Fruit fly (Drosophila melanogaster) S2 (cell line): ENCODE measurements around the gene ftz-f1.

Experiments used
- CG8478 ChIP-seq: fragments of >200 bp; optimal IDR thresholded peaks from 2 replicates; lab custom pipeline; 2018
- CTCF ChIP-seq, 2 experiments: fragments of >200 bp; optimal IDR thresholded peaks; 2 replicates each; lab custom pipeline; 2018

The ftz-f1 gene

DNA sequence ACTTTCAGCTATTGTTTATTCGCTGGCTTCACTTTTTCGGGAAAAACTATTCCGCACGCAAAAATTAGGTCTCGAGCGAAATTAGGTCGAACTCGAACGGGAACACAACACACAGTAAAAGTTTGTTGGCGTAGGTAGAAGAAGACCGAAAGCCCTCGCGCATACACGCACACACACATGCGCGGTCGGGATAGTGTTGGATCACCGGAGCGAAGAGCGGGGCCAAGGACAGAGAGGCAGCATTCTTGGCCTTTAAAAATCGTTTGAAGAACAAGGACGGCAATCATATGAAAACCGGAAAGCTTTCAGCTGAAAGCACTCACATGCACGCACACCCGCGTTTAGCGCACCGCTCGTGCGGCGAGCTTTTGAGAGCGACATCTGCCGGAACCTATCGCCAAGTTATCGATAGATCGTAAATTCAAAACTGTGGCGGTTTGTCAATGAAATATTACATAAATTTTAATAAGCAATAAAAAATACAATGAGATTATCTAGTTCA lies at the start of gene ftz-f1:
Gene ftz-f1, minus strand, starts transcription at position 116 of the 502 bp plus-strand sequence.
- TF ChIP-seq CG8478 (lab: Kevin White, UChicago) (no peak), CTCF (optimal IDR thresholded peaks at IDR 0.05; lab: Kevin White, UChicago) (peak; percentile 83 to 84)

DNA sequence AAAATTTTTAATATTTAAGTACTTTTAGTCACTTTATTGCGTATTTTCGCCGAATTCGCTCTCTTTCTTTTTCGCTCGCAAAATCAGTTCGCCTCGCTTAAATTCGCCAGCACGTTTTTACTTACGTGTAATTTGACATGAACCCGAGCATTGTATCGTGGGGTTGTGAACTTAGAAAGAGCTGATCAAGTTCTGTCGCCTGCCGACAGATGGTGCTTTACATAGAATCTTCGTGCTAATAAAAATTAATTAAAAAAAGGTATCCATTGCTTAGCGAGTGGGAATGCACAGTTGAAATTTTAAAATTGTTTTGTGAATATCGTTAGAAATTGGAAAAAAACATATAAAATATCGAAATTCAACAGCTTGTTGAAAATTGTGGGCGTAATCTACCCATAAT lies 47.3 kb upstream of the ftz-f1 start:
- peak; percentile 93 to 98 for TF ChIP-seq CTCF (optimal IDR thresholded peaks at IDR 0.05; lab: Kevin White, UChicago)
- no peak for TF ChIP-seq CG8478 (lab: Kevin White, UChicago)

DNA sequence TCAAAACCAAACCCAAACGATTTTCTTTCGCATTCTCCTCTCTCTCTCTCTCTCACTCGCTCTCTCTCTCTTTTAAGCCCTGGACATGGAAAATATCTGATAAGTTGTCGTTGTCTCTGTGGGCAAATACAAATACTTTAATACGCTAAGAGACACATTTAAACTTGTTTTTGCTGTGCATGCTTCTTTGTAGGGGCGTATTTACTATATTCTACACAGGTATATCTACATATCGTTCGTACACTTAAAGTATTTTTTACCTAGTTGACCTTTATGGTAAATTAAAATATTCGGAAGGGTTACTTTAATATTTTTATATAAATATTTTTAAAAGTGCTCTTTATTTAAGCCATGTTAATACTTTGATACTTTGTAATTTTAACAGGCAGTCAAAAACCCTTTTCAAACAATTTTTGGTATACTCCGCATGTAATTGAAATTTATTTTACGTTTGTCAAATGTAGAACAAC lies 45.2 kb upstream of the ftz-f1 start:
- TF ChIP-seq CTCF (optimal IDR thresholded peaks at IDR 0.05; lab: Kevin White, UChicago) (no peak), CG8478 (lab: Kevin White, UChicago) (no peak)

DNA sequence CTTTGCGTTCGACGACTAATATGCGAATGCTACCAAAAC lies 44.9 kb upstream of the ftz-f1 start, which contains the start of gene Indy:
Gene Indy, minus strand, starts transcription at position 35 of the 39 bp plus-strand sequence.
- no peak for TF ChIP-seq CTCF (optimal IDR thresholded peaks at IDR 0.05; lab: Kevin White, UChicago)
- TF ChIP-seq CG8478 (lab: Kevin White, UChicago): no peak

DNA sequence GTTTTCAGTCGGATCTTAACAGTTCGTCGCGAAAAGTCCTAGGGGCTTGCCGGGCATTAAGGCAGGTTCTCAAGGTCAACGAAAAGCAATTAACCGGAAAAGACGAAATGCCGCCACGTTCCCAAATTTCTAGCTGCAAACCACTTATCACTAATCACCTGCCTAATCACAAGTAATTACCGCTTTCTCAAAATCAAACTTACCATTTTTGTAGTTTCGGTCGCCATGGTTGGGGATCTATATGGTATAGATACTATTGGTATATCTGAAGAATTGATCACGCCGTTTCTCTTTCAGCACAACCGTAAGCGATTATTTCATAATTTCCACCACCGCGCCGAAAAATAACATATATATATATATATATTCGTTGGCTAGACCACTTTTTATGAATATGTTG lies 44.7 kb upstream of the ftz-f1 start:
- no peak for TF ChIP-seq CTCF (optimal IDR thresholded peaks at IDR 0.05; lab: Kevin White, UChicago)

DNA sequence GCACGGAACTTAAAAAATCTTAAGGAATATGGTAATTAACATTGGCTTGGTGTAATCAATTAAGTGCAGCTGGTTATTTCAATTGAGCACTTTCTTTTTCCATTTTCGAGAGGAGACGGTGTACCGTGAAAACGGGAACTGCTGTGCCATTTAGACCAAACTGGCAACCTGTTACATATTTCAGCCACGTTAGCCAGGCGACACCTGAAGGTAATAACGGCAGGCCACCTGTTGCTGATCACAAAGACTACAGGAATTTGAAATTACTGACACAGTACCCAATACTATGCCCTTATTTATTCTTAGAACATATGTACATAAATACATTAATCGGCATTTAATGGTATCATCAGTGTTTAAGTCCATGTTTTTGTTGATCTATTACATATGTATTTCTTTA lies 41.1 kb upstream of the ftz-f1 start:
- peak; percentile 53 to 61 for TF ChIP-seq CTCF (optimal IDR thresholded peaks at IDR 0.05; lab: Kevin White, UChicago)
- TF ChIP-seq CG8478 (lab: Kevin White, UChicago): no peak

DNA sequence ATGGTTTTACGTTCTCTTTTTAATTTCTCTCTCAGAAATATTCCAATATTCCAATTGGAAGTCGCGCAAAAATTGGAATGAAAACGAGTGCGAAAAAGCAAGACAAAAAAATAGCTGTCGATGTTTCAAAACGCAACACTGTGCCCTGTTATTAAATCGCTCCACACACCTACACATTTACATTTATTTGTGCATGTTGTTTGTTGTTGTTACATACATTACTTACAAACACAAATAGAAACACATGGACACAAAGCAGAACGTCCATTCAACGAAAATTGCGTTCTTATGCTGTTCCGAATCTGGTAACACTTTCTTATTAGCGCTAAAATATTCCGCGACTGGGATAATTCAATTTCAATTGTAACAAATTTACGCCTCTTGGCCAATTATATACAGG lies 40.2 kb upstream of the ftz-f1 start:
- TF ChIP-seq CG8478 (lab: Kevin White, UChicago) (no peak), CTCF (optimal IDR thresholded peaks at IDR 0.05; lab: Kevin White, UChicago) (peak in 1 of 2 experiments; percentile 46)

DNA sequence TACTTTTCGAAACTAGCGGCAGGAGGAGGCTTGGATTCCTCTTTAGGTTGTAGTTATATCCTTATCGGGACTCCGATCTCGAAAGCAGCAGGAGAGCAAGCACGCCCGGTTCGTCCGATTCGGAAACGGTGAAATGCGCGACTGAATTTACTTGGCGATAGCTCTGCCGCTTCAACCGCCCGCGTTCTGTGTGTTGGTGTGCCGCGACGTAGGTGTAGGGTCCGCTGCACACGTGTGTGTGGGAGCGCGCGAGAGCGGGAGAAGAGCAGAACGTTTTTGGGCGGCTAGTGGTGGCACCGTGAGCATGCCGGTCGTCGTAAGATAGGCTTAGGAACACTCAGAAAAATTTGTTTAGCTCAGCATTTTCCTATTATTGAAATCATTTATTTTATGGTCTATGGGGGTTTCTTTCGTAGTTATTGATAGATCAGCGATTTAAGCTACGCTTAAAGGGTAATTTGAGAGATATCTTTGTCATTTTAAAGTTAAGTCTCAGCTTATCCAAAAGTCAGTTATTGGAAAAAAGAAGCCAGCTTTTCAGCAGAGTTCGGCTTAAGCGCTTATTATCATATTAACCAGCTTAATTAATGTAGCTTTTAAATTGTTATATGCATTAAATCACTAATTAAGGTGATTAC lies 39.4 kb upstream of the ftz-f1 start:
- TF ChIP-seq CTCF (optimal IDR thresholded peaks at IDR 0.05; lab: Kevin White, UChicago): no peak
- TF ChIP-seq CG8478 (lab: Kevin White, UChicago): no peak

DNA sequence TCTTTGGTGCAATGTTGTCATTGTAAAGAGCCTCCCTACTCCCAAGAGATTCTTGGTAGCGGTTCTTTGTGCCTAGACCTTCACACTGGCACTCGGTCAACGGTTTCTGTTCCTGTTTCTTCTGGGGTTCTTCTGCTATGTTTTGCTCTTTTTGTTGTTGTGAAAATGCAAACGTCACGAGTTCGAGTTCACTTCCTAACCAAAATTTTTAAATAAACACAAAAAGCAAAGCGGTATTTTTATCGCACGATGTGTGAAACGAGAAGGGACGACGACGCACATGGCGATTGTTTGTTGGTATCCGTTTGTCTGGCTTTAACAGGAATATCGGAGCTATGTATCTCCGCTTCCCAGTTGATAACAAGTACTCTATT lies 38.9 kb upstream of the ftz-f1 start:
- TF ChIP-seq CG8478 (lab: Kevin White, UChicago) (no peak), CTCF (optimal IDR thresholded peaks at IDR 0.05; lab: Kevin White, UChicago) (no peak)

DNA sequence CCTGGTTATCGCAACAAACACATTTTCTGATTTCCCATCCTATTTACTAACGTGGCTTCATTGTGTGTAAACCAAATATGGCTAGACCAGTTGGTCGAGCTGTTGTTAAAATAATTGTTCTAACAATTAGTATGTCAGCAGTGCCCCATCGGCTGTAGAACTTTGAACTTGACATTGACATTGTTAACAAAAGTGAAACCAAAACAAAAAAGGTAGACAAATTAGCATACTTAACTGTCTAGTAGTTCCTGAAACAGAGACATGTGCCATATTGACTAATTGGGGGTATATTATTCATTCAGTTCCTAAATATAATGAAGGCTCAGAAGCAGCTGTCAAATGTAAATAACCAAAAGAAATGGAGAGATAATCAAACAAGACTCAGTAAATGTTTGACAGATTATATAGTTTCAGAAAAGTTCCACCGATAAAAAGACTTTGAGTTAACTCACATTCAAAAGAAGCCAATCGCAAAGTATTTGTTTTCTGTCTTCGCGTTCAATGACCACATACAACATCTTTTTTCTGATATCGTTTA lies 36.7 kb upstream of the ftz-f1 start:
- TF ChIP-seq CG8478 (lab: Kevin White, UChicago) (no peak), CTCF (optimal IDR thresholded peaks at IDR 0.05; lab: Kevin White, UChicago) (no peak)

DNA sequence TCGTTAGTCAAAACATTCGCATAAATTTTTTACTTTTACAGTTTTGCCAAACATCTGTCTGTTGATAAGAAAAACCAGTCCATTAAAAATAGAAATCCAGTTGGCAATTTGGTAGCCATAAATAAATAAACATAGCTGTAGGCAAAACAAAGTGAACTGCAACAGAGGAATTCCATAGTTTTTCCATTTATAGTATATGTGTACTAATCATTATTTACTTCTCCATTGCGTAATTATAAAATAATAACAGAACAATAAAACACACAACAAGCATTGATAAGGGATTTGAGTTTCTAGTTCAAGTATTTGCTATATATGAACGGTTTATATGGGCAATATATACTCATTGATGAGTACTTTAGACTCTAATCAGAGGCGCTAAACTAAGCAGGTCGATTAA lies 35.5 kb upstream of the ftz-f1 start:
- no peak for TF ChIP-seq CTCF (optimal IDR thresholded peaks at IDR 0.05; lab: Kevin White, UChicago)
- no peak for TF ChIP-seq CG8478 (lab: Kevin White, UChicago)

DNA sequence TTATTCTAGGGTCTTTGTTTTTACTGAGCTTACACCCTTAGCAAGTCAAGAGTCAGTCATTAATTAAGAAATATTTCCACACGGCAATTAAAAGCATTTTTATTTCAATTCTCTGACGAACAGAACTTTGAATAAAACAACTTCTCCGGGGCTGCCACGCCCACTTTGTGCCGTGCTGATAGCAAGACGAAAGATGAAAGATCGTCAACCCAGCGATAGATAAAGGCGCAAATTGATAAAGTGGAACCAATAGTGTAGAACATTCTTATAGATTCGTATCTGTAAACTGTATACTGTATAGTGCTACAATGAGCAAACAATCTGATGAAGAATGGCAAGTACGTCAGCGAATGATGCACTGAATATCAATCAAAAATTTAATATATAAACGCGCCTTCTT lies 33.8 kb upstream of the ftz-f1 start:
- TF ChIP-seq CG8478 (lab: Kevin White, UChicago): no peak
- no peak for TF ChIP-seq CTCF (optimal IDR thresholded peaks at IDR 0.05; lab: Kevin White, UChicago)

DNA sequence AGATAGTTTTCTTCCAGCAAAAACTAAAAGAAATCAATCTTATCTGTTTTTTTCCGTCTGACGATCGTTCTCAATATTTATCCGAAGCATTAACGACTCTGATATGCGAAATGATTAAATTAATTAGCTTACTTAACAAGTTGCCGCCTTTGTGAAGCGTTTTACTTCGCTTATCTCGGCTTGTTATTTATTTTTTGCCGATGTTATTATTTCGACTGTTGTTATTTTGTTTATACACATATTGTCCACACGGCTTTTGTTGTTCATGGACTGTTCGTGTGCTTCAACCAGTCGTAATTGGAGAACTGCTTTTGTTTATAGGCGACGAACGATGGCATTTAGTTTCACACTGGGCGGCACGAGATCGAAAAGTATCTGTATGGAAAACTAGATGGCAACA lies 32.1 kb upstream of the ftz-f1 start:
- TF ChIP-seq CTCF (optimal IDR thresholded peaks at IDR 0.05; lab: Kevin White, UChicago) (no peak), CG8478 (lab: Kevin White, UChicago) (no peak)

DNA sequence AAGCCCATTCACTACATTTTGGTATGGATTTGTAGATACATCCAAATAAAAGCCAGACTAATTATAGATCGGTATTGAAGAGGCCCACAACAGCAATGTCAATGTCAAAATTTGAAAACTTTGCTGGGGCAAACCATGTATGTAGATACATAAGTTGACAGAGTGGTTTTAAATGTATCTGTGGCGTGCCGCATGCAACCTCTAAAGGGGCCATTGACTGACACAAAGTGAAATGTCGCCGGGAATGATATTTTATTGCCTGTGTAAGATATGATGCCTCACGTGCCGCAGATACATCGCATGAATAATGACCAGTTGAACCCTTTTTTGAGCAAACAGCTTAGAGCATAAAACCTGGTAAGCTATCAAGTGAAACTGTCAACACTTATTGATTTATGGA lies 31.6 kb upstream of the ftz-f1 start:
- TF ChIP-seq CTCF (optimal IDR thresholded peaks at IDR 0.05; lab: Kevin White, UChicago) (no peak), CG8478 (lab: Kevin White, UChicago) (no peak)

DNA sequence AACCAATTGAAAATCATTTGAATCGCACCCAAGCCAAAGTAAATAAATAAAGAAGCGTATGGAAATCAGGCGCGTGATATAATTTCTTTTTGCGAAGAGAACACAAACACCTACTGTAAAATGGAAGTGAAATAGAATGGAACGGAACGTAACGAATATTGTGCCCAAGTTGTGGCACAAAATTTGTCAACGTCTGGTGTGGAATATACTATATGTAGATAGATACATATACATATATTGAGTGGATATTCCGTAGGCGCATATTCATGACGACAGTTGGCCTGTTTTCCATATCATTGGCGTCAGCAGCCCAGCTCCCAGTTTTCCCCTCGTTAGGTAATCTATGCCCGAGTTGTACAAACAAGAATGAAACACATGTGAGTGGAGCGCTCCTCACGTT lies 31.1 kb upstream of the ftz-f1 start:
- TF ChIP-seq CG8478 (lab: Kevin White, UChicago): no peak
- no peak for TF ChIP-seq CTCF (optimal IDR thresholded peaks at IDR 0.05; lab: Kevin White, UChicago)

DNA sequence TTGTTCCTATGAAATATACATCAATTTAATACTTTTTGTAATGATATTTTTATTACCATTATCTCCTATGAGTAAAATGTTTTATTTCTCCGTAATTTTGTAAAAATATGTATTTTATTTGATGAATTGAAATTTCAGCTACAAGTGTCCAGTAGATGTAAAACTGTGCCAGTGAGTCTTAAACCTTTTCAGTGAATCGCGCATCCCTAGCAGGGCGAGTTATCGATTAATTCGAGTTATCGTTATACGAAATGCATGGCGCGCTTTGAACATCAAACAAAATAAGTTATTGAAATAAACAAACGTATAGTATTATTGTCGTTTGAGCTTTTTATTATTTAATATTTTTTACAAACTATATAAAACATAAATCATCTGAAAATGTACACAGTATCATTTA lies 27.2 kb upstream of the ftz-f1 start:
- TF ChIP-seq CTCF (optimal IDR thresholded peaks at IDR 0.05; lab: Kevin White, UChicago): peak in 1 of 2 experiments; percentile 53
- no peak for TF ChIP-seq CG8478 (lab: Kevin White, UChicago)
